Fruit fly (Drosophila melanogaster): Measurements from ENCODE around the gene CG46306.

The CG46306 gene

DNA sequence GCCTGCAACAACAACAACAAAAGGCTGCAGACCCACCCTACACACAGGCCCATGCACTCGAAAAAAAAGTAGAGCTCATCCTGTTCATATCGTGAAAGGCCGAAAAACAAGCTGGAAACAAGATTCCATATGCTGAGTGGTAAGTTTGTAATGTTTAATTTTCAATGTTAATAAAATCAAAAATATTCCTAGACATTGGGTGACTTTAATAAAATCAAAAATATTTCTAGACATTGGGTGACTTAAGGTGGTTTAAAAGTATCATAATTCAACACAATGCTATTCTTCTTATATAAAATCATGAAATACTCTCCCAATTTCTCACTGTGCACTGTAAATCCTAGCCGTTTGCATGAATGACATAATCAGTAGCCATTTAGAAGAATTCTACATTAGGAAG is 44.7 kb upstream of the CG46306 start:
- no peak for TF ChIP-seq foxo (GFP tag; optimal IDR thresholded peaks at IDR 0.05)
- no peak for TF ChIP-seq brk (GFP tag; optimal IDR thresholded peaks at IDR 0.05)
- no peak for TF ChIP-seq Abd-B (GFP tag; optimal IDR thresholded peaks at IDR 0.05)
- TF ChIP-seq dl (GFP tag; optimal IDR thresholded peaks at IDR 0.05; ENCODE audit: insufficient read depth in 1 of 2, partially characterized antibody in 2 of 2), result no peak
- no peak for TF ChIP-seq Jra (GFP tag; optimal IDR thresholded peaks at IDR 0.05)
- no peak for TF ChIP-seq CG32264 (GFP tag; optimal IDR thresholded peaks at IDR 0.05)
- no peak for TF ChIP-seq ey (GFP tag; optimal IDR thresholded peaks at IDR 0.05)
- TF ChIP-seq CrebA (GFP tag; optimal IDR thresholded peaks at IDR 0.05; ENCODE audit: borderline replicate concordance), result no peak

DNA sequence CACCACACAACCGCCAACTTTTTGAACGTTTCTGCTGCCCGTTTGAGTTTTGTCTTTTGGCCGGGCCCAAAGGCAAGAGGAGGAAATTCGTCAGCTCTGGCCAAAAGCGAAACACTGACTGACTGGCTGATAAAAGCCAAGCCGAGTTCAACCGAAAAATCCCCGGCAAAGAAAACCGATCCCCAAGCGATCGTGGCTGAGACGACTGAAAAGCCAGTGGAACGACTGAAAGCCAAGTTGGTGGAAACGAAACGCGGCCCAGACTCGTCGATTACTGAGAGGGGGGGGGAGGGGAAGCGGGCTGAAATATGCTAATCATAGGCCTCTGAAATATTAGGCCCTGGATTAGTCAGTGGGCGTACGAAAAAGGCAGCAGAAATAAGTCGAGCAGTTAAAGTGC is 41.1 kb upstream of the CG46306 start, which contains the start of gene CG13003:
TSS of gene CG13003 (minus strand) at position 120 of the 400 bp plus-strand sequence.
- TF ChIP-seq Rel (GFP tag; optimal IDR thresholded peaks at IDR 0.05) (no peak), Rel (tag; optimal IDR thresholded peaks at IDR 0.05) (peak; percentile 87), woc (GFP tag; optimal IDR thresholded peaks at IDR 0.05) (no peak)

DNA sequence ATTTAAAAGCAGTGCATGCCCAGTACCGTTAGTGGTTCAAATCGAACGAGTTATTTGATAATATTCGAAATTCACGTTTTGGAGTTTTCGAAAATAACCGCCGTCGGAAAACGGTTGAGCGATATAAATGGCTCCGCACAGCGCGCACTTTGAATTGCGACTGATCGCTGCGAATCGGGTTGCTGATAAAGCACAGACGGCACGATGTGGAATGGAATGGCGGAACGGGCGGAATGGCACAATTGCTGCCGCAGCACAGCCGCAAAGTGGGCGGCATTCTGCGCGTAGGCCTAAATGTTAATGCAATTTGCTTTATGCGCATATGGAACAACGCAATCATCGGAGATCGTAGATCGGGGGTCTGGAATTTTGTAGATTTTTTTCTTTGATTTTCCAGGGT is 39.4 kb upstream of the CG46306 start:
- TF ChIP-seq rgr (GFP tag; optimal IDR thresholded peaks at IDR 0.05) (no peak), Dif (GFP tag; optimal IDR thresholded peaks at IDR 0.05; ENCODE audit: partially characterized antibody) (no peak), fru (GFP tag; optimal IDR thresholded peaks at IDR 0.05) (no peak), HLH106 (tag; optimal IDR thresholded peaks at IDR 0.05) (no peak), woc (GFP tag; optimal IDR thresholded peaks at IDR 0.05) (no peak), dmrt93B (GFP tag; optimal IDR thresholded peaks at IDR 0.05) (no peak), Hnf4 (GFP tag; optimal IDR thresholded peaks at IDR 0.05) (no peak), h (GFP tag; optimal IDR thresholded peaks at IDR 0.05) (no peak), CG32264 (GFP tag; optimal IDR thresholded peaks at IDR 0.05) (no peak)

DNA sequence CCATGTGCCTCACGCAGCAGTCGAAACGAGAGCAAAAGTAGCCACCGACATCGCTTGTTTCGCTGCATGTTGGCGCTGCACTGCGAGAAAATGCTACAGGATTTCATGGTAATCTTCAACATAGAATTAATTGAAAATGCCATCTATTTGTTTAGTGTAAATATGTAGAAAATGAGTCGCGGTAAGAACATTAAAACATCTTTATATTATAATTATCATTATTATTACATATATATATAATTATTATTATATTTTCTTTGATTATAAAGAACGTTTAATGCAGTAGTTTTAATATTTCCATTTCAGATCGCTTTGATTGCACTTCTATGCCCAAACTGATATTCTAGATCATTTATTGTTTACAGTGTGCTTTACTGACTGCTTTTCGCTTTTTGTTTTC is 37.7 kb upstream of the CG46306 start:
- TF ChIP-seq Sp1 (GFP tag; optimal IDR thresholded peaks at IDR 0.05) (peak; percentile 33), dmrt93B (GFP tag; optimal IDR thresholded peaks at IDR 0.05) (peak; percentile 12), sage (GFP tag; optimal IDR thresholded peaks at IDR 0.05) (no peak), psq (GFP tag; optimal IDR thresholded peaks at IDR 0.05) (peak; percentile 19), tai (GFP tag; optimal IDR thresholded peaks at IDR 0.05) (no peak), Mio (GFP tag; optimal IDR thresholded peaks at IDR 0.05) (no peak), foxo (GFP tag; optimal IDR thresholded peaks at IDR 0.05) (no peak), Dfd (GFP tag; optimal IDR thresholded peaks at IDR 0.05) (no peak), Abd-B (GFP tag; optimal IDR thresholded peaks at IDR 0.05) (no peak), OdsH (GFP tag; optimal IDR thresholded peaks at IDR 0.05) (no peak), HLH106 (tag; optimal IDR thresholded peaks at IDR 0.05) (peak; percentile 23)

DNA sequence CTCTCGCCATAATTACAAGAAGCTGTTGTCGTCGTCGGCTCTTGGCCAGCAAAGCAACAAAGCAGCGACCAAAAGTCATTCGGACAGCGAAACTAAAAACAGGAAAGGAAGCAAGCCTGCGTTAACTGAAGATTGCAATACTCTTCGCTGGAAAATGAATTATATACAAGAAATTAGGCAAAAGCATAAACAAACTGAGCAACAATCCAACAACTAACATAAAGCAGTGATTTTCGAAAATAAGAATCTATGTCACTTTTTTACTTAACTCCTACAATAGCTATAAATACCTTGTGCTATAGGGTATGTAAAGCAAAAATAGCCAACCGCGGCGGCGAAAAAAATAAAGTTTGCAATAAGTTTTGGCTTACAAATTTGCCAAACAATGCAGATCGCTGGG is 36.5 kb upstream of the CG46306 start:
- TF ChIP-seq Hr78 (GFP tag; optimal IDR thresholded peaks at IDR 0.05) (no peak), ey (GFP tag; optimal IDR thresholded peaks at IDR 0.05) (peak; percentile 41), Myc (optimal IDR thresholded peaks at IDR 0.05) (no peak), HLH106 (tag; optimal IDR thresholded peaks at IDR 0.05) (peak; percentile 18), CG9705 (GFP tag; optimal IDR thresholded peaks at IDR 0.05) (no peak), brk (GFP tag; optimal IDR thresholded peaks at IDR 0.05) (no peak), br (GFP tag; optimal IDR thresholded peaks at IDR 0.05) (peak; percentile 23), Sp1 (GFP tag; optimal IDR thresholded peaks at IDR 0.05) (no peak), dmrt93B (GFP tag; optimal IDR thresholded peaks at IDR 0.05) (no peak), Hr83 (GFP tag; optimal IDR thresholded peaks at IDR 0.05; ENCODE audit: poor library complexity, severe bottlenecking) (no peak), lola (GFP tag; optimal IDR thresholded peaks at IDR 0.05) (no peak), Vsx2 (GFP tag; optimal IDR thresholded peaks at IDR 0.05; ENCODE audit: partially characterized antibody) (no peak), fru (GFP tag; optimal IDR thresholded peaks at IDR 0.05) (peak; percentile 55), foxo (GFP tag; optimal IDR thresholded peaks at IDR 0.05) (peak in 1 of 2 experiments; percentile 14), Dif (GFP tag; optimal IDR thresholded peaks at IDR 0.05; ENCODE audit: partially characterized antibody) (no peak), h (GFP tag; optimal IDR thresholded peaks at IDR 0.05) (peak; percentile 29), OdsH (GFP tag; optimal IDR thresholded peaks at IDR 0.05) (peak; percentile 34)
